Fruit fly (Drosophila melanogaster): ENCODE results near the gene CG42544.

- TF ChIP-seq ttk (optimal IDR thresholded peaks at IDR 0.05) (no peak), h (optimal IDR thresholded peaks at IDR 0.05) (no peak), Sin3A (optimal IDR thresholded peaks at IDR 0.05) (no peak)
Observed at dm6 chr3R:7326200-7326599, 21.8 kb downstream of the CG42544 start.
